Worm (Caenorhabditis elegans) whole organism, mixed stage, embryonic: ENCODE data around the gene cyp-13A11.

Experiments used
- M03D4.4 ChIP-seq: sonication (generic microtip); optimal IDR thresholded peaks from 2 replicates; lab custom pipeline; 2017; ENCODE audit warnings: mild to moderate bottlenecking, missing genetic modification characterization, missing compliant biosample characterization
- bed-3 ChIP-seq: fragments of 200-800 bp; sonication (Bioruptor generic); optimal IDR thresholded peaks from 3 replicates; lab custom pipeline; 2018; ENCODE audit warnings: mild to moderate bottlenecking, missing genetic modification characterization, moderate library complexity, missing compliant biosample characterization
- blmp-1 ChIP-seq: fragments of 150-350 bp; optimal IDR thresholded peaks from 2 replicates; lab custom pipeline; 2014; ENCODE audit warnings: missing biosample characterization, missing genetic modification characterization
- ceh-39 ChIP-seq: fragments of 150-350 bp; optimal IDR thresholded peaks from 2 replicates; lab custom pipeline; 2014; ENCODE audit warnings: missing biosample characterization, missing genetic modification characterization
- ceh-43 ChIP-seq: fragments of 200-800 bp; sonication (Bioruptor generic); optimal IDR thresholded peaks from 2 replicates; lab custom pipeline; 2018; ENCODE audit warnings: mild to moderate bottlenecking, missing genetic modification characterization, moderate library complexity, missing compliant biosample characterization
- ceh-83 ChIP-seq: fragments of 200-800 bp; sonication (Bioruptor generic); optimal IDR thresholded peaks from 2 replicates; lab custom pipeline; 2018; ENCODE audit warnings: mild to moderate bottlenecking, missing genetic modification characterization, missing compliant biosample characterization
- ces-1 ChIP-seq: fragments of 150-350 bp; optimal IDR thresholded peaks from 2 replicates; lab custom pipeline; 2014; ENCODE audit warnings: missing biosample characterization, missing genetic modification reagents, missing genetic modification characterization
- cnd-1 ChIP-seq: fragments of 200-800 bp; sonication (Bioruptor generic); optimal IDR thresholded peaks from 2 replicates; lab custom pipeline; 2018; ENCODE audit warnings: mild to moderate bottlenecking, missing genetic modification characterization, missing compliant biosample characterization
- drap-1 ChIP-seq: fragments of 200-800 bp; sonication (Bioruptor generic); optimal IDR thresholded peaks from 3 replicates; lab custom pipeline; 2018; ENCODE audit warnings: mild to moderate bottlenecking, missing genetic modification characterization, missing compliant biosample characterization
- elt-1 ChIP-seq: sonication (generic microtip); optimal IDR thresholded peaks from 2 replicates; lab custom pipeline; 2017; ENCODE audit warnings: missing genetic modification characterization, mild to moderate bottlenecking, missing compliant biosample characterization, antibody characterized with exemption, moderate library complexity, borderline replicate concordance; ENCODE audit not compliant: insufficient read depth
- elt-3 ChIP-seq: fragments of 150-350 bp; optimal IDR thresholded peaks from 2 replicates; lab custom pipeline; 2014; ENCODE audit warnings: missing biosample characterization, missing genetic modification characterization
- flh-1 ChIP-seq: fragments of 200-800 bp; sonication (Bioruptor generic); optimal IDR thresholded peaks from 2 replicates; lab custom pipeline; 2018; ENCODE audit warnings: mild to moderate bottlenecking, missing genetic modification characterization, moderate library complexity, missing compliant biosample characterization
- ham-2 ChIP-seq: fragments of 200-800 bp; sonication (Bioruptor generic); optimal IDR thresholded peaks from 2 replicates; lab custom pipeline; 2018; ENCODE audit warnings: mild to moderate bottlenecking, missing genetic modification characterization, missing compliant biosample characterization
- hlh-1 ChIP-seq: fragments of 150-350 bp; optimal IDR thresholded peaks from 2 replicates; lab custom pipeline; 2014; ENCODE audit warnings: missing biosample characterization, missing genetic modification reagents, missing genetic modification characterization
- lin-13 ChIP-seq: fragments of 150-350 bp; optimal IDR thresholded peaks from 2 replicates; lab custom pipeline; 2014; ENCODE audit warnings: missing biosample characterization, missing genetic modification characterization
- lin-32 ChIP-seq: fragments of 200-800 bp; sonication (Bioruptor generic); optimal IDR thresholded peaks from 2 replicates; lab custom pipeline; 2018; ENCODE audit warnings: mild to moderate bottlenecking, missing genetic modification characterization, missing compliant biosample characterization
- lsy-2 ChIP-seq: fragments of 150-350 bp; optimal IDR thresholded peaks from 2 replicates; lab custom pipeline; 2014; ENCODE audit warnings: missing biosample characterization, missing genetic modification characterization
- mab-5 ChIP-seq: fragments of 150-350 bp; optimal IDR thresholded peaks from 2 replicates; lab custom pipeline; 2014; ENCODE audit warnings: missing biosample characterization, missing genetic modification characterization
- mep-1 ChIP-seq: fragments of 150-350 bp; optimal IDR thresholded peaks from 2 replicates; lab custom pipeline; 2017; ENCODE audit warnings: missing biosample characterization, missing genetic modification reagents, missing genetic modification characterization, inconsistent platforms
- mls-2 ChIP-seq: sonication (generic microtip); optimal IDR thresholded peaks from 2 replicates; lab custom pipeline; 2016; ENCODE audit warnings: mild to moderate bottlenecking, missing genetic modification characterization, moderate library complexity, missing compliant biosample characterization
- nhr-12 ChIP-seq: fragments of 150-350 bp; optimal IDR thresholded peaks from 2 replicates; lab custom pipeline; 2014; ENCODE audit warnings: missing biosample characterization, missing genetic modification characterization
- nhr-2 ChIP-seq: fragments of 150-350 bp; optimal IDR thresholded peaks from 2 replicates; lab custom pipeline; 2014; ENCODE audit warnings: missing biosample characterization, missing genetic modification characterization
- nhr-237 ChIP-seq: fragments of 150-350 bp; optimal IDR thresholded peaks from 2 replicates; lab custom pipeline; 2014; ENCODE audit warnings: missing biosample characterization, missing genetic modification characterization
- nhr-28 ChIP-seq: fragments of 150-350 bp; optimal IDR thresholded peaks from 2 replicates; lab custom pipeline; 2014; ENCODE audit warnings: missing biosample characterization, missing genetic modification characterization
- nhr-76 ChIP-seq: sonication (generic microtip); optimal IDR thresholded peaks from 2 replicates; lab custom pipeline; 2017; ENCODE audit warnings: missing biosample characterization, missing genetic modification characterization
- pha-4 ChIP-seq: fragments of 150-350 bp; optimal IDR thresholded peaks from 2 replicates; lab custom pipeline; 2018; ENCODE audit warnings: missing biosample characterization, missing genetic modification reagents, missing genetic modification characterization
- snpc-4 ChIP-seq: fragments of 150-350 bp; optimal IDR thresholded peaks from 2 replicates; lab custom pipeline; 2014; ENCODE audit warnings: missing biosample characterization, missing genetic modification characterization
- tbx-8 ChIP-seq: fragments of 200-800 bp; sonication (Bioruptor generic); optimal IDR thresholded peaks from 2 replicates; lab custom pipeline; 2018; ENCODE audit warnings: mild to moderate bottlenecking, missing genetic modification characterization, moderate library complexity, missing compliant biosample characterization
- unc-120 ChIP-seq: sonication (generic microtip); optimal IDR thresholded peaks from 2 replicates; lab custom pipeline; 2017; ENCODE audit warnings: missing genetic modification characterization, missing compliant biosample characterization; ENCODE audit not compliant: poor library complexity, severe bottlenecking
- unc-39 ChIP-seq: fragments of 150-350 bp; optimal IDR thresholded peaks from 2 replicates; lab custom pipeline; 2014; ENCODE audit warnings: missing biosample characterization, missing genetic modification characterization
- unc-62 ChIP-seq: fragments of 150-350 bp; optimal IDR thresholded peaks from 2 replicates; lab custom pipeline; 2014; ENCODE audit warnings: missing biosample characterization, missing genetic modification reagents, missing genetic modification characterization
- zip-8 ChIP-seq: fragments of 150-350 bp; optimal IDR thresholded peaks from 2 replicates; lab custom pipeline; 2014; ENCODE audit warnings: missing biosample characterization, missing genetic modification characterization
- ztf-11 ChIP-seq: fragments of 150-350 bp; optimal IDR thresholded peaks from 2 replicates; lab custom pipeline; 2014; ENCODE audit warnings: missing biosample characterization, missing genetic modification characterization

cyp-13A11 gene

DNA sequence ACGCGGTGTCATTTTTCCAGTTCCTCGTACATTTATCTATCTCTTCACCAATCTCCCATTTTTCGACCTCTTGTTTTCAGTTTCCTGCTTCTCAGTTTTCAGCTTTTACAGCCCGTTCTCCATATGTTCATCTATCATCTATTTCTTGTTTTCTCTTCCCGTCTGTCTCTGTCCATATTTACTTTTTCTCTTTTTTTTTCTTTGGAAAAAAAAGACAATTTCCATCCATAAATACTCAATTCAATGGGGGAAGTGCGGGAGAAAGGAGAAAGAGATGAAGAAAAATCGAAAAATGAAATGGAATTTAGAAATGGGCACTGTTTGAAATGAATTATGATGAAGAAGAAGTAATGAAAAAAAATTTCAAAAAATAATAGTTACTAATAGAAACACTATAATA is 37.3 kb downstream of the cyp-13A11 start:
- TF ChIP-seq blmp-1 (tag; lab: Kevin White, UChicago) = no peak
- no peak for TF ChIP-seq pha-4 (tag; lab: Kevin White, UChicago)
- TF ChIP-seq drap-1 (GFP tag; lab: Kevin White, UChicago) = no peak
- no peak for TF ChIP-seq unc-39 (tag; lab: Kevin White, UChicago)
- TF ChIP-seq ztf-11 = no peak
- TF ChIP-seq mep-1 = no peak
- no peak for TF ChIP-seq flh-1 (GFP tag; lab: Kevin White, UChicago)
- no peak for TF ChIP-seq nhr-28 (tag; lab: Kevin White, UChicago)
- TF ChIP-seq elt-3 (tag; lab: Kevin White, UChicago) = no peak
- no peak for TF ChIP-seq lin-13 (tag; lab: Kevin White, UChicago)
- TF ChIP-seq lin-32 (GFP tag; lab: Kevin White, UChicago) = no peak
- TF ChIP-seq unc-120 (tag; lab: Kevin White, UChicago) = no peak

DNA sequence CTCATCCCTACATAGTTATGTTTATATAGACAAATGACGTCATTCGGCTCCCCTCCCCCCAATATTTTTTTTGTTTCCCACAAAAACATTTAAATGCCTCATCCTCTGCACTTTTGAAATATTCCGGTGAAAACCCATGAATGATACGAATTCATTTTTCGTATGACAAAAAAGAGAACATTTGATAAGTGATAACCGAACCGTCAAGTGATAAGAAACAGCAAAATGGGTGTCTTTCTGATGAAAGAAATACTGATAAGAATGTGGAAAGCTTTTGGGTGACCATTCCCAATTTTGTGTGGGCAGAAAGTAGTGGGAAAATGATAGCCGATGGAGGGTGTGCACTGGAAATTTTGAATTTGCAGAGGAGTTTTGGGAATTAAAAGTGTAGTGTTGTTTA is 38.5 kb downstream of the cyp-13A11 start:
- TF ChIP-seq nhr-12 (tag; lab: Kevin White, UChicago) (no peak), bed-3 (GFP tag; lab: Kevin White, UChicago) (no peak), M03D4.4 (tag; lab: Kevin White, UChicago) (no peak), ceh-83 (no peak), flh-1 (GFP tag; lab: Kevin White, UChicago) (no peak), hlh-1 (no peak), nhr-76 (tag; lab: Kevin White, UChicago) (no peak), snpc-4 (tag; lab: Kevin White, UChicago) (no peak), drap-1 (GFP tag; lab: Kevin White, UChicago) (no peak), unc-62 (GFP tag; lab: Kevin White, UChicago) (no peak), ham-2 (GFP tag; lab: Kevin White, UChicago) (no peak), lsy-2 (no peak)

DNA sequence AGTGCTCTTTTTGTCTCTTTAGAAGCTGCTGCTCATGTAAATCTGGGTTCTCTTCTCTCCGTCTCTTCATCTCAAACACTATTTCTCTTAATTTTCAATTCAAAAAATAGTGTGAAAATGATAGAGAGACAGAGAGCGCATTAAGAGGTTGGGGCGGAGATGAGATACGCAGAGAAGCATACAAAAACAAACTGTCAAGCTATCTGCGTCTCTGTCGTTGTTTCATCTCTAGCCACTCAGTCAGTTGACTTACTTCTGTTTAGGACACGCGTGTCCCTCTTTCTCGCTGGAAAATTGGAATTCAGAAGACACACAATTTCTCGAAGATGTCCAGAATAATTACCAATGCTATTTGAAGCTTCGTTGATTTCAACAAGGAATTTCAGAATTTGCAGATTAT is 40.3 kb downstream of the cyp-13A11 start:
- TF ChIP-seq drap-1 (GFP tag; lab: Kevin White, UChicago) (no peak), ceh-39 (tag; lab: Kevin White, UChicago) (peak; percentile 47), unc-62 (GFP tag; lab: Kevin White, UChicago) (peak; percentile 74), ceh-43 (GFP tag; lab: Kevin White, UChicago) (peak; percentile 5), nhr-237 (tag; lab: Kevin White, UChicago) (peak; percentile 82), nhr-2 (tag; lab: Kevin White, UChicago) (peak; percentile 44), lin-32 (GFP tag; lab: Kevin White, UChicago) (no peak), mls-2 (tag; lab: Kevin White, UChicago) (peak; percentile 43), ztf-11 (peak; percentile 21), hlh-1 (peak; percentile 80), elt-1 (tag; lab: Kevin White, UChicago) (no peak), lsy-2 (peak; percentile 80), unc-39 (tag; lab: Kevin White, UChicago) (no peak), M03D4.4 (tag; lab: Kevin White, UChicago) (no peak), ces-1 (peak; percentile 100), cnd-1 (no peak), unc-120 (tag; lab: Kevin White, UChicago) (peak; percentile 35), pha-4 (tag; lab: Kevin White, UChicago) (peak; percentile 89), flh-1 (GFP tag; lab: Kevin White, UChicago) (no peak), mab-5 (peak; percentile 84), nhr-76 (tag; lab: Kevin White, UChicago) (no peak), ceh-83 (no peak), lin-13 (tag; lab: Kevin White, UChicago) (peak; percentile 37), bed-3 (GFP tag; lab: Kevin White, UChicago) (no peak), elt-3 (tag; lab: Kevin White, UChicago) (no peak), mep-1 (peak; percentile 72), zip-8 (tag; lab: Kevin White, UChicago) (no peak), tbx-8 (GFP tag; lab: Kevin White, UChicago) (no peak)

DNA sequence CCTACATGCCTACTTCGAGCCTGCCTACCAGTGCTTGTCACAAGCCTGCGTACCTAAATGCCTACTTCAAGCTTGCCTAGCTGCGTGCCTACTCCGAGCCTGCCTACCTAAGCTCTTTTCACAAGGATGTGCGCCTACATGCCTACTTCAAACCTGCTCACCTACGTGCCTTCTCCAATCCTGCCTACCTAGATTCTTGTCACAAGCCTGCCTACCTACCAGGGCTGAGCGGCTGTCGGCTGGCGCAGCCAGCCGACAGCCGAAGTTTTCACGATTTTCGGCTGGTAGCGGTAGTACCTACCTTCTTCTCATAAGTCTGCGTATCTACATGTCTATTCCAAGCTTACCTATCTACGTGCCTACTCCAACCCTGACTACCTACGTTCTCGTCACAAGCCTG is 40.9 kb downstream of the cyp-13A11 start:
- no peak for TF ChIP-seq mls-2 (tag; lab: Kevin White, UChicago)
- TF ChIP-seq pha-4 (tag; lab: Kevin White, UChicago) = peak; percentile 7
- TF ChIP-seq ceh-83 = no peak
- TF ChIP-seq, all 35 proteins: peak for 1
